Worm (Caenorhabditis elegans): ENCODE data around the gene tgt-1.

The tgt-1 gene

DNA sequence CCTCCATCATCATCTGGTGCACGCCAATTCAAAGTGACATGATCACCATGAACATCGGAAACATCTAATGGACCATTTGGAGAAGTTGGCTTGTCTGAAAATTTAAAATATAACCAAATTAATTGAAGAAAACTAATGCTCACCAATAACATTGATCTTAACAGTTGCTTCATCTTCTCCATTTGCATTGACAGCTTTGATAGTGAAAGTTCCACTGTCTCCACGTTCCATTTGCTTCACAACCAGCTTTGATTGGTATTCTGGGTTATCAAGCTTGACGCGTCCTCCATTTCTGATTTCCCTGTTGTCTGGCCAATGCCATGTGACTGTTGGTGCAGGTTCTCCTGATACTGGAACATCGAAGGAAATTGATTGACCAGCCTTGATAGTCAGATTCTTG lies 26.8 kb upstream of the tgt-1 start:
- TF ChIP-seq hlh-15 (tag; optimal IDR thresholded peaks at IDR 0.05): no peak
- TF ChIP-seq pqm-1 (tag; optimal IDR thresholded peaks at IDR 0.05): no peak

ce11 chrIV:11970171-11970570 lies 10.6 kb upstream of the tgt-1 start, which contains the start of gene ZK829.9:
TSS of gene ZK829.9 (plus strand) at chrIV:11970534.
- TF ChIP-seq hlh-30 (tag; optimal IDR thresholded peaks at IDR 0.05; ENCODE audit: insufficient read depth) (no peak), hlh-15 (tag; optimal IDR thresholded peaks at IDR 0.05) (no peak), T23F11.4 (GFP tag; optimal IDR thresholded peaks at IDR 0.05) (no peak), K02D7.2 (tag; optimal IDR thresholded peaks at IDR 0.05) (no peak), ceh-48 (tag; optimal IDR thresholded peaks at IDR 0.05) (no peak), ceh-2 (tag; optimal IDR thresholded peaks at IDR 0.05) (no peak), ceh-34 (tag; optimal IDR thresholded peaks at IDR 0.05) (no peak), syd-9 (tag; optimal IDR thresholded peaks at IDR 0.05) (no peak), pha-4 (tag; optimal IDR thresholded peaks at IDR 0.05) (no peak), pros-1 (tag; optimal IDR thresholded peaks at IDR 0.05) (no peak), pqm-1 (tag; optimal IDR thresholded peaks at IDR 0.05) (no peak), ceh-30 (tag; optimal IDR thresholded peaks at IDR 0.05) (no peak), ama-1 (optimal IDR thresholded peaks at IDR 0.05) (no peak), tbx-2 (tag; optimal IDR thresholded peaks at IDR 0.05) (no peak)

ce11 chrIV:11965327-11965726 lies 5.7 kb upstream of the tgt-1 start, which contains the start of gene srj-1:
TSS of gene srj-1 (minus strand) at chrIV:11965427.
- TF ChIP-seq ceh-24 (tag; optimal IDR thresholded peaks at IDR 0.05) (no peak), nhr-232 (tag; optimal IDR thresholded peaks at IDR 0.05) (no peak), ceh-30 (tag; optimal IDR thresholded peaks at IDR 0.05) (no peak), ref-2 (tag; optimal IDR thresholded peaks at IDR 0.05) (no peak), che-1 (tag; optimal IDR thresholded peaks at IDR 0.05) (no peak), T23F11.4 (GFP tag; optimal IDR thresholded peaks at IDR 0.05) (no peak), hlh-8 (tag; optimal IDR thresholded peaks at IDR 0.05) (no peak), fax-1 (tag; optimal IDR thresholded peaks at IDR 0.05) (no peak), ceh-34 (tag; optimal IDR thresholded peaks at IDR 0.05) (no peak), hlh-15 (tag; optimal IDR thresholded peaks at IDR 0.05) (no peak), lim-6 (tag; optimal IDR thresholded peaks at IDR 0.05) (no peak), pat-9 (tag; optimal IDR thresholded peaks at IDR 0.05) (no peak), ets-4 (tag; optimal IDR thresholded peaks at IDR 0.05) (no peak), npax-4 (tag; optimal IDR thresholded peaks at IDR 0.05) (no peak), Y22D7AL.16 (tag; optimal IDR thresholded peaks at IDR 0.05) (no peak), lin-11 (tag; optimal IDR thresholded peaks at IDR 0.05) (no peak), ceh-22 (tag; optimal IDR thresholded peaks at IDR 0.05) (no peak), C38D4.7 (GFP tag; optimal IDR thresholded peaks at IDR 0.05) (no peak), K09A11.1 (tag; optimal IDR thresholded peaks at IDR 0.05; ENCODE audit: insufficient read depth) (no peak), ttx-3 (tag; optimal IDR thresholded peaks at IDR 0.05) (no peak)

- TF ChIP-seq hlh-30 (tag; optimal IDR thresholded peaks at IDR 0.05; ENCODE audit: insufficient read depth): peak; percentile 16
- no peak for TF ChIP-seq rnt-1 (tag; optimal IDR thresholded peaks at IDR 0.05)
- peak; percentile 20 for TF ChIP-seq unc-42 (tag; optimal IDR thresholded peaks at IDR 0.05)
- TF ChIP-seq pag-3 (tag; optimal IDR thresholded peaks at IDR 0.05; ENCODE audit: borderline replicate concordance): no peak
- TF ChIP-seq unc-55 (GFP tag; optimal IDR thresholded peaks at IDR 0.05): peak; percentile 7
- TF ChIP-seq pax-1 (tag; optimal IDR thresholded peaks at IDR 0.05): peak; percentile 41
- peak; percentile 24 for TF ChIP-seq nfya-1 (tag; optimal IDR thresholded peaks at IDR 0.05)
- TF ChIP-seq ceh-30 (tag; optimal IDR thresholded peaks at IDR 0.05): peak; percentile 34
- TF ChIP-seq ceh-6 (GFP tag; optimal IDR thresholded peaks at IDR 0.05): no peak
These were observed 2.1 kb upstream of the tgt-1 start, which contains the start of gene ZK829.7 for ce11 chrIV:11961485-11962255. TSS of gene ZK829.7 (minus strand) at chrIV:11961535.
